Worm (Caenorhabditis elegans): Measurements from ENCODE around the gene rsu-1.

DNA sequence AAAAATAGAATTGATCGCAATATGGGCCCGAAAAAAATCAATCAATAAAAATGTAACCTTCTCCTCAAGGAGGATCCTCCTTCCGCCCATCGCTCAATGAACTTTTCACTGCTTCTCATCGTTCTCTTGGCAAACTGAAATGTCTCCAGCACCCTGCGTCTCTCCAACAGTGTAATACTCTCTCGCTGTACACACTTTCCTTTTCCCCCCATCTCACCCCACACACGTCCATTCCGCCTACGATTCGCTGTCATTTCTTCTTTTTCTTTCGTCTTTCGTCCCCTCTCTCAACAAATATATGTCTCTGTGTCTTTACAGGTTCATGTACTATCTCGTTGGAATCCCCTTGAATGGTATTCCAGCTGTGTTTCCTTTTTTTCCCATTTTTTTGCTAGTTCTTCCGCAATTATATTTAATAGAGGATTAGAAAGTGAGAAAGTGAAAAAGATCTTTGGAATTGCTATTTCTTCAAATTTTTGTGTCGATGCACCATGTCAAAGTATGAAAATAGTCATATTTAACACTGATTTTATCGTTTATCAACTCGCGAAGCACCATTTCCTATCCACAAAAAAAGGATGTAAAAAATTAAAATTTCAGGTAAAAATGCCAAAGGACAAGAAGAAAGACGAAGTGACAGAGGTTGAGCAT is at the start of gene rsu-1:
- peak; percentile 48 for TF ChIP-seq pha-4 (tag; optimal IDR thresholded peaks at IDR 0.05)
- TF ChIP-seq nhr-237 (tag; optimal IDR thresholded peaks at IDR 0.05) = peak; percentile 33
- peak; percentile 61 for TF ChIP-seq mep-1 (tag; optimal IDR thresholded peaks at IDR 0.05)
- TF ChIP-seq lin-13 (tag; optimal IDR thresholded peaks at IDR 0.05) = no peak
- no peak for TF ChIP-seq snpc-4 (tag; optimal IDR thresholded peaks at IDR 0.05)
- no peak for TF ChIP-seq sptf-1 (tag; optimal IDR thresholded peaks at IDR 0.05)
- TF ChIP-seq elt-3 (tag; optimal IDR thresholded peaks at IDR 0.05) = no peak
- TF ChIP-seq unc-39 (tag; optimal IDR thresholded peaks at IDR 0.05) = no peak
- peak; percentile 81 for TF ChIP-seq unc-62 (GFP tag; optimal IDR thresholded peaks at IDR 0.05)
- TF ChIP-seq ztf-11 (tag; optimal IDR thresholded peaks at IDR 0.05) = no peak
- no peak for TF ChIP-seq nhr-28 (tag; optimal IDR thresholded peaks at IDR 0.05)
- TF ChIP-seq nhr-76 (tag; optimal IDR thresholded peaks at IDR 0.05) = no peak
- TF ChIP-seq blmp-1 (tag; optimal IDR thresholded peaks at IDR 0.05) = peak; percentile 32
- TF ChIP-seq unc-120 (tag; optimal IDR thresholded peaks at IDR 0.05; ENCODE audit: poor library complexity, severe bottlenecking) = peak; percentile 89
